Worm (Caenorhabditis elegans): Measurements from ENCODE around the gene ZK262.9.

Gene ZK262.9

ce11 chrV:18430826-18431225 is 8.7 kb upstream of the ZK262.9 start:
- TF ChIP-seq him-1 (tag; optimal IDR thresholded peaks at IDR 0.05) (no peak), dao-5 (tag; optimal IDR thresholded peaks at IDR 0.05) (no peak), W03F9.2 (tag; optimal IDR thresholded peaks at IDR 0.05) (no peak)

- TF ChIP-seq him-1 (tag; optimal IDR thresholded peaks at IDR 0.05) (no peak), dao-5 (tag; optimal IDR thresholded peaks at IDR 0.05) (no peak), W03F9.2 (tag; optimal IDR thresholded peaks at IDR 0.05) (no peak)
These were observed 8.1 kb upstream of the ZK262.9 start, which contains the start of gene srw-82 for ce11 chrV:18431450-18431849. Gene srw-82 (plus strand): TSS chrV:18431750.

- TF ChIP-seq W03F9.2 (tag; optimal IDR thresholded peaks at IDR 0.05) (no peak), him-1 (tag; optimal IDR thresholded peaks at IDR 0.05) (no peak), dao-5 (tag; optimal IDR thresholded peaks at IDR 0.05) (no peak)
These were observed 4.6 kb upstream of the ZK262.9 start, which contains the start of gene ZK262.20 for ce11 chrV:18434961-18435360. Gene ZK262.20 (minus strand): TSS chrV:18435061.

ce11 chrV:18438081-18438480 is 1.5 kb upstream of the ZK262.9 start, which contains the start of gene ZK262.8:
Gene ZK262.8 (plus strand): TSS chrV:18438381.
- TF ChIP-seq him-1 (tag; optimal IDR thresholded peaks at IDR 0.05) (no peak), W03F9.2 (tag; optimal IDR thresholded peaks at IDR 0.05) (no peak), dao-5 (tag; optimal IDR thresholded peaks at IDR 0.05) (no peak)

- TF ChIP-seq him-1 (tag; optimal IDR thresholded peaks at IDR 0.05) (no peak), W03F9.2 (tag; optimal IDR thresholded peaks at IDR 0.05) (no peak), dao-5 (tag; optimal IDR thresholded peaks at IDR 0.05) (no peak)
These were observed 4.5 kb downstream of the ZK262.9 start, which contains the start of gene ZK228.1 for ce11 chrV:18444118-18444517. Gene ZK228.1 (plus strand): TSS chrV:18444418.

ce11 chrV:18456574-18456973 is 17.0 kb downstream of the ZK262.9 start, which contains the start of gene ZK228.10:
Gene ZK228.10 (plus strand): TSS chrV:18456874.
- TF ChIP-seq dao-5 (tag; optimal IDR thresholded peaks at IDR 0.05) (no peak), W03F9.2 (tag; optimal IDR thresholded peaks at IDR 0.05) (no peak), him-1 (tag; optimal IDR thresholded peaks at IDR 0.05) (no peak)

ce11 chrV:18461200-18461728 is 21.7 kb downstream of the ZK262.9 start, which contains the start of gene ZK228.3:
Gene ZK228.3 (minus strand): TSS chrV:18461250.
- TF ChIP-seq W03F9.2 (tag; optimal IDR thresholded peaks at IDR 0.05) (no peak), dao-5 (tag; optimal IDR thresholded peaks at IDR 0.05) (no peak), him-1 (tag; optimal IDR thresholded peaks at IDR 0.05) (no peak)

- TF ChIP-seq W03F9.2 (tag; optimal IDR thresholded peaks at IDR 0.05) (no peak), dao-5 (tag; optimal IDR thresholded peaks at IDR 0.05) (no peak), him-1 (tag; optimal IDR thresholded peaks at IDR 0.05) (no peak)
These were observed 22.8 kb downstream of the ZK262.9 start, which contains the start of gene ZK228.4 for ce11 chrV:18462365-18462837. Gene ZK228.4 (plus strand): TSS chrV:18462787.

ce11 chrV:18468097-18468496 is 28.5 kb downstream of the ZK262.9 start, which contains the start of gene ZK228.13:
Gene ZK228.13 (minus strand): TSS chrV:18468197.
- TF ChIP-seq dao-5 (tag; optimal IDR thresholded peaks at IDR 0.05) = no peak
- no peak for TF ChIP-seq W03F9.2 (tag; optimal IDR thresholded peaks at IDR 0.05)
- no peak for TF ChIP-seq him-1 (tag; optimal IDR thresholded peaks at IDR 0.05)

- no peak for TF ChIP-seq W03F9.2 (tag; optimal IDR thresholded peaks at IDR 0.05)
- no peak for TF ChIP-seq him-1 (tag; optimal IDR thresholded peaks at IDR 0.05)
- TF ChIP-seq dao-5 (tag; optimal IDR thresholded peaks at IDR 0.05) = no peak
These were observed 33.8 kb downstream of the ZK262.9 start, which contains the start of gene srh-182 for ce11 chrV:18473415-18473814. Gene srh-182 (minus strand): TSS chrV:18473515.

- no peak for TF ChIP-seq dao-5 (tag; optimal IDR thresholded peaks at IDR 0.05)
These were observed 34.7 kb downstream of the ZK262.9 start, which contains the start of gene srh-181 for ce11 chrV:18474223-18474622. Gene srh-181 (plus strand): TSS chrV:18474523.

- TF ChIP-seq W03F9.2 (tag; optimal IDR thresholded peaks at IDR 0.05) (no peak), dao-5 (tag; optimal IDR thresholded peaks at IDR 0.05) (no peak), him-1 (tag; optimal IDR thresholded peaks at IDR 0.05) (no peak)
These were observed 36.5 kb downstream of the ZK262.9 start, which contains the start of gene srh-179 for ce11 chrV:18476090-18476489. Gene srh-179 (plus strand): TSS chrV:18476390.

ce11 chrV:18480231-18480630 is 40.7 kb downstream of the ZK262.9 start, which contains the start of gene srh-178:
Gene srh-178 (minus strand): TSS chrV:18480331.
- TF ChIP-seq him-1 (tag; optimal IDR thresholded peaks at IDR 0.05) = no peak
- TF ChIP-seq dao-5 (tag; optimal IDR thresholded peaks at IDR 0.05) = no peak
- TF ChIP-seq W03F9.2 (tag; optimal IDR thresholded peaks at IDR 0.05) = no peak

ce11 chrV:18487158-18487557 is 47.6 kb downstream of the ZK262.9 start, which contains the start of gene Y51A2D.18:
Gene Y51A2D.18 (minus strand): TSS chrV:18487258.
- TF ChIP-seq him-1 (tag; optimal IDR thresholded peaks at IDR 0.05) (no peak), dao-5 (tag; optimal IDR thresholded peaks at IDR 0.05) (no peak), W03F9.2 (tag; optimal IDR thresholded peaks at IDR 0.05) (no peak)

All from whole organism, L4/young adult.